Fruit fly (Drosophila melanogaster) whole organism: Measurements from ENCODE around the gene Grx3.

Experiments used
- pan ChIP-seq: fragments of >200 bp; optimal IDR thresholded peaks from 2 replicates; lab custom pipeline; 2017
- psq ChIP-seq: fragments of >200 bp; optimal IDR thresholded peaks from 2 replicates; lab custom pipeline; 2017

dm6 chr2L:13399565-13399964 is 33.3 kb downstream of the Grx3 start:
- no peak for TF ChIP-seq pan (lab: Kevin White, UChicago)
- no peak for TF ChIP-seq psq
